Worm (Caenorhabditis elegans) whole organism, early embryonic: ENCODE measurements around the gene tag-131.

Experiments
- B0310.2 ChIP-seq: sonication (generic microtip); optimal IDR thresholded peaks from 2 replicates; lab custom pipeline; 2016; ENCODE audit warnings: mild to moderate bottlenecking, missing genetic modification characterization, missing compliant biosample characterization
- F13C5.2 ChIP-seq: sonication (generic microtip); optimal IDR thresholded peaks from 2 replicates; lab custom pipeline; 2017; ENCODE audit warnings: mild to moderate bottlenecking, missing genetic modification characterization, inconsistent platforms, missing compliant biosample characterization
- aly-1 ChIP-seq: sonication (generic microtip); optimal IDR thresholded peaks from 2 replicates; lab custom pipeline; 2016; ENCODE audit warnings: missing genetic modification characterization, missing compliant biosample characterization
- ceh-13 ChIP-seq: fragments of 200-800 bp; sonication (Bioruptor generic); optimal IDR thresholded peaks from 2 replicates; lab custom pipeline; 2018; ENCODE audit warnings: mild to moderate bottlenecking, missing genetic modification characterization, missing compliant biosample characterization
- ceh-36 ChIP-seq: sonication (generic microtip); optimal IDR thresholded peaks from 2 replicates; lab custom pipeline; 2016; ENCODE audit warnings: missing genetic modification characterization, inconsistent platforms, missing compliant biosample characterization
- ets-7 ChIP-seq: sonication (generic microtip); optimal IDR thresholded peaks from 2 replicates; lab custom pipeline; 2016; ENCODE audit warnings: missing genotype, missing genetic modification characterization, missing compliant biosample characterization
- flt-1 ChIP-seq: fragments of 200-800 bp; sonication (Bioruptor generic); IDR thresholded peaks from 2 replicates; pipeline ENCODE4 v1.3.6; 2022; ENCODE audit warnings: missing genetic modification characterization, missing compliant biosample characterization
- hmbx-1 ChIP-seq: sonication (generic microtip); optimal IDR thresholded peaks from 2 replicates; lab custom pipeline; 2016; ENCODE audit warnings: mild to moderate bottlenecking, missing genetic modification characterization, missing compliant biosample characterization
- hmg-4 ChIP-seq: fragments of 200-800 bp; sonication (Bioruptor generic); optimal IDR thresholded peaks from 2 replicates; lab custom pipeline; 2018; ENCODE audit warnings: mild to moderate bottlenecking, missing genetic modification characterization, missing compliant biosample characterization
- pes-1 ChIP-seq: fragments of 200-800 bp; sonication (Bioruptor generic); IDR thresholded peaks from 2 replicates; pipeline ENCODE4 v1.3.6; 2022; ENCODE audit warnings: missing genetic modification reagents, missing genetic modification characterization, missing compliant biosample characterization
- scrt-1 ChIP-seq: fragments of 200-800 bp; sonication (Bioruptor generic); IDR thresholded peaks from 2 replicates; pipeline ENCODE4 v1.3.6; 2022; ENCODE audit warnings: missing genetic modification characterization, missing compliant biosample characterization
- sea-1 ChIP-seq: fragments of 200-800 bp; sonication (Bioruptor generic); conservative IDR thresholded peaks from 2 replicates; pipeline ENCODE4 v1.3.6; 2022; ENCODE audit warnings: missing genetic modification characterization, missing compliant biosample characterization
- tbx-11 ChIP-seq: fragments of 200-800 bp; sonication (Bioruptor generic); IDR thresholded peaks from 2 replicates; pipeline ENCODE4 v1.3.6; 2022; ENCODE audit warnings: missing genetic modification characterization, missing compliant biosample characterization
- tbx-37 ChIP-seq: fragments of 200-800 bp; sonication (Bioruptor generic); conservative IDR thresholded peaks from 2 replicates; pipeline ENCODE4 v1.3.6; 2022; ENCODE audit warnings: missing genetic modification reagents, missing genetic modification characterization, missing compliant biosample characterization

Gene tag-131

DNA sequence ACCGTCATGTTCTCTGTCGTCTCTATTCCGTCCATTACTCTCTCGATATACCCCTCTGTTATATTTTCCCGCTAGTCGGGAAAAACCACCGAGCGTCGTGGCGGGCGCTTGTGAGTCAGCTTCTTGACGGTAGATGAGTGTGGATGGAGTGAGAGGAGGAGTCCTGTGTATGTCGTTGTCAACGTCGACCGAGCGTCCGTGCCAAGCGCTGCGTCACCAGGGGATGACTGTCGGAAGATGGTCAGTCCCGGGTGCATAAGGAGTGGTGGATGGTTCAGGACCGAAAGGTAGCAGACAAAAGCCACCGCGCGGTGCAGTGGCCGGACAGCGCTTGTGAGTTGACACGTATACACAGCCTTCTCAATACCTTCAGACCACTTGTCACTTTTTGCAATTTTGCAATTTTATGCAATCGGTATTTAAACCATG is 51.9 kb downstream of the tag-131 start:
- TF ChIP-seq hmbx-1 (tag; lab: Kevin White, UChicago) (peak; percentile 40), hmg-4 (GFP tag; lab: Kevin White, UChicago) (peak; percentile 75), ceh-13 (peak; percentile 22), pes-1 (peak; percentile 89), B0310.2 (tag; lab: Kevin White, UChicago) (peak; percentile 1), ets-7 (tag; lab: Kevin White, UChicago) (peak; percentile 40), F13C5.2 (tag; lab: Kevin White, UChicago) (peak; percentile 84), tbx-37 (peak; percentile 82), flt-1 (GFP tag; lab: Robert Waterston, UW) (peak; percentile 85), tbx-11 (GFP tag; lab: Robert Waterston, UW) (peak; percentile 77), sea-1 (peak; percentile 75; the same call in 1 of the 2 replicates), ceh-36 (tag; lab: Kevin White, UChicago) (peak; percentile 23), scrt-1 (GFP tag; lab: Robert Waterston, UW) (peak; percentile 86), aly-1 (tag; lab: Kevin White, UChicago) (peak; percentile 87)
